Worm (Caenorhabditis elegans) whole organism, L4 larva: Measurements from ENCODE around the gene C07C7.3.

Source experiments
- D1046.2 ChIP-seq: fragments of 200-800 bp; sonication (Bioruptor generic); IDR thresholded peaks from 2 replicates; pipeline ENCODE4 v1.3.6; 2022; ENCODE audit warnings: missing genetic modification characterization, missing compliant biosample characterization
- F49E8.2 ChIP-seq: sonication (generic microtip); optimal IDR thresholded peaks from 2 replicates; lab custom pipeline; 2016; ENCODE audit warnings: missing compliant biosample characterization, mild to moderate bottlenecking, missing genetic modification characterization, borderline replicate concordance
- T20F7.1 ChIP-seq: fragments of 200-800 bp; sonication (Bioruptor generic); optimal IDR thresholded peaks from 2 replicates; lab custom pipeline; 2018; ENCODE audit warnings: mild to moderate bottlenecking, missing genetic modification characterization, missing compliant biosample characterization
- Y105C5A.15 ChIP-seq: fragments of 200-800 bp; sonication (Bioruptor generic); IDR thresholded peaks from 2 replicates; pipeline ENCODE4 v1.3.6; 2022; ENCODE audit warnings: missing genetic modification characterization, missing compliant biosample characterization
- Y48G9A.11 ChIP-seq: fragments of 200-800 bp; sonication (Bioruptor generic); IDR thresholded peaks from 2 replicates; pipeline ENCODE4 v1.3.6; 2022; ENCODE audit warnings: missing genetic modification reagents, missing genetic modification characterization, missing compliant biosample characterization
- Y5F2A.4 ChIP-seq: fragments of 200-800 bp; sonication (Bioruptor generic); optimal IDR thresholded peaks from 2 replicates; lab custom pipeline; 2018; ENCODE audit warnings: mild to moderate bottlenecking, missing genetic modification characterization, missing compliant biosample characterization
- ZK337.2 ChIP-seq: fragments of 200-800 bp; sonication (Bioruptor generic); IDR thresholded peaks from 2 replicates; pipeline ENCODE4 v1.3.6; 2022; ENCODE audit warnings: missing genetic modification reagents, missing genetic modification characterization, missing compliant biosample characterization
- arid-1 ChIP-seq: fragments of 200-800 bp; sonication (Bioruptor generic); conservative IDR thresholded peaks from 2 replicates; pipeline ENCODE4 v1.3.6; 2022; ENCODE audit warnings: missing genetic modification reagents, missing genetic modification characterization, missing compliant biosample characterization
- attf-4 ChIP-seq: sonication (generic microtip); optimal IDR thresholded peaks from 3 replicates; lab custom pipeline; 2017; ENCODE audit warnings: missing biosample characterization, missing genetic modification characterization
- ceh-32 ChIP-seq: sonication (generic microtip); optimal IDR thresholded peaks from 2 replicates; lab custom pipeline; 2016; ENCODE audit warnings: mild to moderate bottlenecking, missing genetic modification characterization, missing compliant biosample characterization; ENCODE audit not compliant: poor library complexity
- ceh-44 ChIP-seq: fragments of 200-800 bp; sonication (Bioruptor generic); IDR thresholded peaks from 2 replicates; pipeline ENCODE4 v1.3.6; 2022; ENCODE audit warnings: missing genetic modification reagents, missing genetic modification characterization, missing compliant biosample characterization
- ceh-82 ChIP-seq: sonication (generic microtip); optimal IDR thresholded peaks from 2 replicates; lab custom pipeline; 2017; ENCODE audit warnings: missing biosample characterization, missing genetic modification characterization
- ces-1 ChIP-seq: fragments of 150-350 bp; sonication (generic microtip); optimal IDR thresholded peaks from 4 replicates; lab custom pipeline; 2014; ENCODE audit warnings: missing biosample characterization, missing genetic modification reagents, missing genetic modification characterization
- cey-2 ChIP-seq: sonication (generic microtip); optimal IDR thresholded peaks from 3 replicates; lab custom pipeline; 2017; ENCODE audit warnings: missing genetic modification characterization, mild to moderate bottlenecking, missing compliant biosample characterization, antibody characterized with exemption, borderline replicate concordance; ENCODE audit not compliant: insufficient read depth
- daf-16 ChIP-seq, 3 experiments: sonication (generic microtip); optimal IDR thresholded peaks; 2 replicates each; lab custom pipeline; 2016 to 2017; ENCODE audit warnings: missing genetic modification characterization in 3 of 3, missing genetic modification reagents in 3 of 3, mild to moderate bottlenecking in 2 of 3, missing compliant biosample characterization in 2 of 3, missing biosample characterization in 1 of 3, moderate library complexity in 1 of 3
- dmd-6 ChIP-seq: fragments of 200-800 bp; sonication (Bioruptor generic); IDR thresholded peaks from 2 replicates; pipeline ENCODE4 v1.3.6; 2022; ENCODE audit warnings: missing genetic modification reagents, missing genetic modification characterization, missing compliant biosample characterization
- dmd-8 ChIP-seq: fragments of 200-800 bp; sonication (Bioruptor generic); IDR thresholded peaks from 2 replicates; pipeline ENCODE4 v1.3.6; 2022; ENCODE audit warnings: missing genetic modification characterization, missing compliant biosample characterization
- dmd-9 ChIP-seq: fragments of 200-800 bp; sonication (Bioruptor generic); IDR thresholded peaks from 2 replicates; pipeline ENCODE4 v1.3.6; 2022; ENCODE audit warnings: missing genetic modification reagents, missing genetic modification characterization, missing compliant biosample characterization
- duxl-1 ChIP-seq: sonication (generic microtip); optimal IDR thresholded peaks from 2 replicates; lab custom pipeline; 2016; ENCODE audit warnings: mild to moderate bottlenecking, missing genetic modification characterization, moderate library complexity, missing compliant biosample characterization; ENCODE audit not compliant: poor library complexity
- egl-27 ChIP-seq: sonication (generic microtip); optimal IDR thresholded peaks from 3 replicates; lab custom pipeline; 2017; ENCODE audit warnings: missing biosample characterization, missing genetic modification reagents, missing genetic modification characterization
- fkh-10 ChIP-seq: fragments of 150-350 bp; optimal IDR thresholded peaks from 2 replicates; lab custom pipeline; 2014; ENCODE audit warnings: missing biosample characterization, missing genetic modification reagents, missing genetic modification characterization
- fos-1 ChIP-seq: fragments of 150-350 bp; optimal IDR thresholded peaks from 2 replicates; lab custom pipeline; 2014; ENCODE audit warnings: missing biosample characterization, missing genetic modification characterization
- gei-8 ChIP-seq: fragments of 200-800 bp; sonication (Bioruptor generic); optimal IDR thresholded peaks from 2 replicates; lab custom pipeline; 2018; ENCODE audit warnings: mild to moderate bottlenecking, missing genetic modification characterization, missing compliant biosample characterization
- hlh-11 ChIP-seq: fragments of 200-800 bp; sonication (Bioruptor generic); optimal IDR thresholded peaks from 2 replicates; lab custom pipeline; 2018; ENCODE audit warnings: mild to moderate bottlenecking, missing genetic modification characterization, missing compliant biosample characterization
- jun-1 ChIP-seq: fragments of 150-350 bp; optimal IDR thresholded peaks from 2 replicates; lab custom pipeline; 2014; ENCODE audit warnings: missing biosample characterization, missing genetic modification reagents, missing genetic modification characterization
- lim-7 ChIP-seq: fragments of 200-800 bp; sonication (Bioruptor generic); IDR thresholded peaks from 2 replicates; pipeline ENCODE4 v1.3.6; 2022; ENCODE audit warnings: missing genetic modification characterization, missing compliant biosample characterization
- madf-9 ChIP-seq: fragments of 200-800 bp; sonication (Bioruptor generic); conservative IDR thresholded peaks from 2 replicates; pipeline ENCODE4 v1.3.6; 2022; ENCODE audit warnings: missing genetic modification reagents, missing genetic modification characterization, missing compliant biosample characterization
- mdl-1 ChIP-seq, 2 experiments: fragments of 150-350 bp in 1 of 2; sonication (generic microtip) in 1 of 2; optimal IDR thresholded peaks; 2 replicates each; lab custom pipeline; 2014 to 2017; ENCODE audit warnings: missing biosample characterization in 2 of 2, missing genetic modification characterization in 2 of 2
- mes-2 ChIP-seq: sonication (generic microtip); optimal IDR thresholded peaks from 2 replicates; lab custom pipeline; 2016; ENCODE audit warnings: missing genotype, mild to moderate bottlenecking, missing genetic modification characterization, missing compliant biosample characterization; ENCODE audit not compliant: poor library complexity, severe bottlenecking
- nhr-10 ChIP-seq: fragments of 150-350 bp; optimal IDR thresholded peaks from 2 replicates; lab custom pipeline; 2014; ENCODE audit warnings: missing biosample characterization, missing genetic modification characterization
- nhr-42 ChIP-seq: fragments of 200-800 bp; sonication (Bioruptor generic); IDR thresholded peaks from 2 replicates; pipeline ENCODE4 v1.3.6; 2022; ENCODE audit warnings: missing genetic modification characterization, missing compliant biosample characterization
- nhr-77 ChIP-seq: fragments of 150-350 bp; optimal IDR thresholded peaks from 2 replicates; lab custom pipeline; 2014; ENCODE audit warnings: missing biosample characterization, missing genetic modification characterization
- php-3 ChIP-seq: fragments of 200-800 bp; sonication (Bioruptor generic); IDR thresholded peaks from 2 replicates; pipeline ENCODE4 v1.3.6; 2022; ENCODE audit warnings: missing genetic modification reagents, missing genetic modification characterization, missing compliant biosample characterization
- saeg-2 ChIP-seq: fragments of 200-800 bp; sonication (Bioruptor generic); IDR thresholded peaks from 2 replicates; pipeline ENCODE4 v1.3.6; 2022; ENCODE audit warnings: missing genetic modification reagents, missing genetic modification characterization, missing compliant biosample characterization
- set-16 ChIP-seq: fragments of 200-800 bp; sonication (Bioruptor generic); IDR thresholded peaks from 2 replicates; pipeline ENCODE4 v1.3.6; 2022; ENCODE audit warnings: missing genetic modification reagents, missing genetic modification characterization, missing compliant biosample characterization
- skn-1 ChIP-seq: fragments of 150-350 bp; optimal IDR thresholded peaks from 2 replicates; lab custom pipeline; 2014; ENCODE audit warnings: missing biosample characterization, missing genetic modification characterization
- spr-1 ChIP-seq: sonication (generic microtip); optimal IDR thresholded peaks from 2 replicates; lab custom pipeline; 2016; ENCODE audit warnings: mild to moderate bottlenecking, missing genetic modification characterization, missing compliant biosample characterization
- tag-97 ChIP-seq: fragments of 200-800 bp; sonication (Bioruptor generic); IDR thresholded peaks from 2 replicates; pipeline ENCODE4 v1.3.6; 2022; ENCODE audit warnings: missing genetic modification characterization, missing compliant biosample characterization
- unc-39 ChIP-seq: sonication (generic microtip); optimal IDR thresholded peaks from 2 replicates; lab custom pipeline; 2017; ENCODE audit warnings: missing biosample characterization, missing genetic modification characterization
- vab-7 ChIP-seq: fragments of 200-800 bp; sonication (Bioruptor generic); IDR thresholded peaks from 2 replicates; pipeline ENCODE4 v1.3.6; 2022; ENCODE audit warnings: missing genetic modification reagents, missing genetic modification characterization, missing compliant biosample characterization
- zfp-2 ChIP-seq: sonication (generic microtip); optimal IDR thresholded peaks from 2 replicates; lab custom pipeline; 2016; ENCODE audit warnings: mild to moderate bottlenecking, missing genetic modification characterization, missing compliant biosample characterization
- zfp-3 ChIP-seq: fragments of 200-800 bp; sonication (Bioruptor generic); conservative IDR thresholded peaks from 2 replicates; pipeline ENCODE4 v1.3.6; 2022; ENCODE audit warnings: missing genetic modification reagents, missing genetic modification characterization, missing compliant biosample characterization
- zip-11 ChIP-seq: fragments of 200-800 bp; sonication (Bioruptor generic); IDR thresholded peaks from 2 replicates; pipeline ENCODE4 v1.3.6; 2022; ENCODE audit warnings: missing genetic modification characterization, missing compliant biosample characterization

Gene C07C7.3

ce11 chrIV:9159863-9160262 lies 6.0 kb upstream of the C07C7.3 start (continued):
- no peak for TF ChIP-seq skn-1 (tag; lab: Kevin White, UChicago)
- TF ChIP-seq daf-16 (GFP tag; optimal IDR thresholded peaks at IDR 0.05; lab: Kevin White, UChicago), result no peak
- peak; percentile 93 for TF ChIP-seq daf-16 (tag; optimal IDR thresholded peaks at IDR 0.05; lab: Kevin White, UChicago)
- TF ChIP-seq ZK337.2 (GFP tag; lab: Robert Waterston, UW), result no peak
- no peak for TF ChIP-seq spr-1 (tag; lab: Kevin White, UChicago)
- no peak for TF ChIP-seq cey-2
- peak; percentile 84 for TF ChIP-seq php-3 (GFP tag; lab: Robert Waterston, UW)
- no peak for TF ChIP-seq arid-1
- peak; percentile 79 for TF ChIP-seq hlh-11 (tag; lab: Kevin White, UChicago)
- TF ChIP-seq dmd-6 (GFP tag; lab: Robert Waterston, UW), result peak; percentile 96
- no peak for TF ChIP-seq nhr-42
- no peak for TF ChIP-seq mdl-1 (tag; optimal IDR thresholded peaks at IDR 0.05; lab: Kevin White, UChicago)
- no peak for TF ChIP-seq T20F7.1 (GFP tag; lab: Kevin White, UChicago)
- no peak for TF ChIP-seq duxl-1 (tag; lab: Kevin White, UChicago)
- no peak for TF ChIP-seq F49E8.2 (tag; lab: Kevin White, UChicago)
- TF ChIP-seq jun-1, result no peak

ce11 chrIV:9165027-9165426 lies 824 bp upstream of the C07C7.3 start, which contains the start of gene pcp-2:
pcp-2 (minus strand) TSS chrIV:9165127.
- TF ChIP-seq mes-2 (tag; lab: Kevin White, UChicago) (no peak), egl-27 (tag; lab: Kevin White, UChicago) (no peak), saeg-2 (GFP tag; lab: Robert Waterston, UW) (no peak), nhr-10 (tag; lab: Kevin White, UChicago) (no peak)

ce11 chrIV:9169764-9170163 lies 3.9 kb downstream of the C07C7.3 start:
- no peak for TF ChIP-seq set-16 (GFP tag; lab: Robert Waterston, UW)
- TF ChIP-seq zfp-3 (GFP tag; lab: Robert Waterston, UW), result no peak
- no peak for TF ChIP-seq nhr-77 (tag; lab: Kevin White, UChicago)
- peak; percentile 75 for TF ChIP-seq fkh-10 (GFP tag; lab: Kevin White, UChicago)

- TF ChIP-seq attf-4 (tag; lab: Kevin White, UChicago), result no peak
- TF ChIP-seq zfp-2, result no peak
- TF ChIP-seq tag-97 (GFP tag; lab: Robert Waterston, UW), result no peak
- TF ChIP-seq fos-1, result no peak
- no peak for TF ChIP-seq skn-1 (tag; lab: Kevin White, UChicago)
Observed at ce11 chrIV:9184547-9184946, 18.7 kb downstream of the C07C7.3 start, which contains the start of gene C07C7.1. C07C7.1 (plus strand) TSS chrIV:9184847.

- TF ChIP-seq T20F7.1 (GFP tag; lab: Kevin White, UChicago), result peak; percentile 79
- TF ChIP-seq ceh-44, result 0 out of 2 replicates have a peak, but pooled peaks have one; percentile 50
- TF ChIP-seq mdl-1 (tag; optimal IDR thresholded peaks at IDR 0.05; lab: Kevin White, UChicago), result peak in 1 of 2 experiments; percentile 71
- TF ChIP-seq lim-7 (GFP tag; lab: Robert Waterston, UW), result peak; percentile 80
- no peak for TF ChIP-seq ceh-32 (tag; lab: Kevin White, UChicago)
- peak; percentile 72 for TF ChIP-seq gei-8 (GFP tag; lab: Kevin White, UChicago)
- TF ChIP-seq zip-11 (GFP tag; lab: Robert Waterston, UW), result peak; percentile 81; the same call in 1 of the 2 replicates
- no peak for TF ChIP-seq ceh-82
- peak; percentile 89 for TF ChIP-seq vab-7
- peak; percentile 83 for TF ChIP-seq Y105C5A.15
- TF ChIP-seq F49E8.2 (tag; lab: Kevin White, UChicago), result peak; percentile 45
- peak; percentile 85; the same call in 1 of the 2 replicates for TF ChIP-seq D1046.2 (GFP tag; lab: Robert Waterston, UW)
- peak; percentile 79; the same call in 1 of the 2 replicates for TF ChIP-seq dmd-8 (GFP tag; lab: Robert Waterston, UW)
- TF ChIP-seq arid-1, result peak; percentile 81
- peak; percentile 56; the same call in 1 of the 2 replicates for TF ChIP-seq Y48G9A.11 (GFP tag; lab: Robert Waterston, UW)
- peak; percentile 70; the same call in 1 of the 2 replicates for TF ChIP-seq dmd-9 (GFP tag; lab: Robert Waterston, UW)
- peak; percentile 70 for TF ChIP-seq madf-9 (GFP tag; lab: Robert Waterston, UW)
- no peak for TF ChIP-seq ces-1 (GFP tag; lab: Kevin White, UChicago)
- TF ChIP-seq Y5F2A.4, result peak; percentile 30
- TF ChIP-seq unc-39 (tag; lab: Kevin White, UChicago), result no peak
Observed at ce11 chrIV:9191183-9191582, 25.3 kb downstream of the C07C7.3 start.
